Fruit fly (Drosophila melanogaster) whole organism, embryonic: Measurements from ENCODE around the gene mRpL48.
A peak's percentile ranks its signal among the peaks of the same experiment; 100 is the strongest.

Source experiments
- BEAF-32 ChIP-seq: fragments of 200-800 bp; sonication (Bioruptor generic); optimal IDR thresholded peaks from 3 replicates; lab custom pipeline; 2017; ENCODE audit warnings: missing biosample characterization, missing genetic modification characterization, mild to moderate bottlenecking, moderate library complexity, missing genetic modification reagents
- Bdp1 ChIP-seq: fragments of 200-800 bp; sonication (Bioruptor generic); optimal IDR thresholded peaks from 3 replicates; lab custom pipeline; 2016; ENCODE audit warnings: missing biosample characterization, missing genetic modification characterization
- CG12744 ChIP-seq: fragments of 200-800 bp; sonication (Bioruptor generic); optimal IDR thresholded peaks from 2 replicates; lab custom pipeline; 2016; ENCODE audit warnings: missing biosample characterization, missing genetic modification characterization
- CG1529 ChIP-seq: fragments of 200-800 bp; sonication (Bioruptor generic); optimal IDR thresholded peaks from 3 replicates; lab custom pipeline; 2018; ENCODE audit warnings: missing biosample characterization, missing genetic modification characterization
- CG31388 ChIP-seq: fragments of 200-800 bp; sonication (Bioruptor generic); optimal IDR thresholded peaks from 2 replicates; lab custom pipeline; 2016; ENCODE audit warnings: missing biosample characterization, missing genetic modification characterization
- CG4282 ChIP-seq: fragments of 200-800 bp; sonication (Bioruptor generic); optimal IDR thresholded peaks from 2 replicates; lab custom pipeline; 2016; ENCODE audit warnings: missing biosample characterization, missing genetic modification characterization
- CG5245 ChIP-seq: fragments of 200-800 bp; sonication (Bioruptor generic); optimal IDR thresholded peaks from 3 replicates; lab custom pipeline; 2016; ENCODE audit warnings: missing biosample characterization, missing genetic modification characterization
- CG6272 ChIP-seq: fragments of 200-800 bp; sonication (Bioruptor generic); IDR thresholded peaks from 2 replicates; pipeline ENCODE4 v1.3.6; 2022; ENCODE audit warnings: missing biosample characterization, missing genetic modification characterization
- Fer1 ChIP-seq: fragments of 200-800 bp; sonication (Bioruptor generic); optimal IDR thresholded peaks from 2 replicates; lab custom pipeline; 2017; ENCODE audit warnings: missing biosample characterization, mild to moderate bottlenecking, missing genetic modification characterization
- HLHmδ ChIP-seq: fragments of 200-800 bp; sonication (Bioruptor generic); optimal IDR thresholded peaks from 2 replicates; lab custom pipeline; 2018; ENCODE audit warnings: missing biosample characterization, mild to moderate bottlenecking, missing genetic modification characterization, moderate library complexity
- Neu2 ChIP-seq: fragments of 200-800 bp; sonication (Bioruptor generic); optimal IDR thresholded peaks from 3 replicates; lab custom pipeline; 2016; ENCODE audit warnings: missing biosample characterization, missing genetic modification characterization, borderline replicate concordance
- Sry-δ ChIP-seq: fragments of 200-800 bp; sonication (Bioruptor generic); optimal IDR thresholded peaks from 2 replicates; lab custom pipeline; 2016; ENCODE audit warnings: missing biosample characterization, missing genetic modification characterization
- Vsx1 ChIP-seq: fragments of 200-800 bp; sonication (Bioruptor generic); optimal IDR thresholded peaks from 2 replicates; lab custom pipeline; 2017; ENCODE audit warnings: missing biosample characterization, mild to moderate bottlenecking, missing genetic modification characterization, missing genetic modification reagents
- amos ChIP-seq: fragments of 200-800 bp; sonication (Bioruptor generic); IDR thresholded peaks from 2 replicates; pipeline ENCODE4 v1.3.6; 2022; ENCODE audit warnings: missing biosample characterization, missing genetic modification characterization; ENCODE audit not compliant: partially characterized antibody
- bcd ChIP-seq: fragments of 200-800 bp; sonication (Bioruptor generic); optimal IDR thresholded peaks from 2 replicates; lab custom pipeline; 2017; ENCODE audit warnings: missing biosample characterization, mild to moderate bottlenecking, missing genetic modification characterization
- caup ChIP-seq: fragments of 200-800 bp; sonication (Bioruptor generic); optimal IDR thresholded peaks from 3 replicates; lab custom pipeline; 2017; ENCODE audit warnings: missing biosample characterization, mild to moderate bottlenecking, missing genetic modification characterization, moderate library complexity; ENCODE audit not compliant: severe bottlenecking
- gt ChIP-seq: fragments of 200-800 bp; sonication (Bioruptor generic); IDR thresholded peaks from 2 replicates; pipeline ENCODE4 v1.3.6; 2022; ENCODE audit warnings: missing biosample characterization, missing genetic modification characterization
- her ChIP-seq: fragments of 200-800 bp; sonication (Bioruptor generic); optimal IDR thresholded peaks from 2 replicates; lab custom pipeline; 2016; ENCODE audit warnings: missing biosample characterization, missing genetic modification characterization
- lbe ChIP-seq: fragments of 200-800 bp; sonication (Bioruptor generic); optimal IDR thresholded peaks from 2 replicates; lab custom pipeline; 2016; ENCODE audit warnings: missing biosample characterization, mild to moderate bottlenecking, missing genetic modification characterization
- stwl ChIP-seq: fragments of 200-800 bp; sonication (Bioruptor generic); optimal IDR thresholded peaks from 3 replicates; lab custom pipeline; 2018; ENCODE audit warnings: missing biosample characterization, mild to moderate bottlenecking, missing genetic modification characterization, moderate library complexity

mRpL48 gene

dm6 chr2L:1756351-1756750 lies 46.1 kb downstream of the mRpL48 start, which contains the start of gene Gr22f:
Gene Gr22f, minus strand, starts transcription at chr2L:1756451.
- TF ChIP-seq bcd (GFP tag; lab: Kevin White, UChicago) (no peak), CG6272 (GFP tag; lab: Robert Waterston, UW) (no peak), Vsx1 (GFP tag; lab: Kevin White, UChicago) (no peak), CG31388 (GFP tag; lab: Kevin White, UChicago) (no peak)

- TF ChIP-seq BEAF-32 (GFP tag; lab: Kevin White, UChicago) (peak; percentile 18), amos (GFP tag; lab: Robert Waterston, UW) (peak; percentile 29; the same call in 1 of the 2 replicates), gt (GFP tag; lab: Robert Waterston, UW) (no peak), Sry-δ (GFP tag; lab: Kevin White, UChicago) (peak; percentile 14), her (GFP tag; lab: Kevin White, UChicago) (no peak), HLHmδ (GFP tag; lab: Kevin White, UChicago) (no peak), lbe (no peak), Neu2 (GFP tag; lab: Kevin White, UChicago) (peak; percentile 96), CG5245 (GFP tag; lab: Kevin White, UChicago) (no peak), Fer1 (GFP tag; lab: Kevin White, UChicago) (no peak), CG4282 (GFP tag; lab: Kevin White, UChicago) (no peak), CG12744 (GFP tag; lab: Kevin White, UChicago) (no peak), Bdp1 (GFP tag; lab: Kevin White, UChicago) (no peak), stwl (peak; percentile 48), CG1529 (GFP tag; lab: Kevin White, UChicago) (no peak), caup (GFP tag; lab: Kevin White, UChicago) (no peak)
- TF ChIP-seq, all 482 proteins: peak for 5
Measured at dm6 chr2L:1758853-1759252, 48.6 kb downstream of the mRpL48 start, which contains the start of gene CG17650. Gene CG17650, minus strand, starts transcription at chr2L:1759093.
